Worm (Caenorhabditis elegans) whole organism, early embryonic: Measurements from ENCODE around the gene srh-22.

Experiments used
- B0310.2 ChIP-seq: sonication (generic microtip); optimal IDR thresholded peaks from 2 replicates; lab custom pipeline; 2016; ENCODE audit warnings: mild to moderate bottlenecking, missing genetic modification characterization, missing compliant biosample characterization
- F13C5.2 ChIP-seq: sonication (generic microtip); optimal IDR thresholded peaks from 2 replicates; lab custom pipeline; 2017; ENCODE audit warnings: mild to moderate bottlenecking, missing genetic modification characterization, inconsistent platforms, missing compliant biosample characterization
- aly-1 ChIP-seq: sonication (generic microtip); optimal IDR thresholded peaks from 2 replicates; lab custom pipeline; 2016; ENCODE audit warnings: missing genetic modification characterization, missing compliant biosample characterization
- ama-1 ChIP-seq: fragments of 150-350 bp; optimal IDR thresholded peaks from 2 replicates; lab custom pipeline; 2014
- ceh-13 ChIP-seq: fragments of 200-800 bp; sonication (Bioruptor generic); optimal IDR thresholded peaks from 2 replicates; lab custom pipeline; 2018; ENCODE audit warnings: mild to moderate bottlenecking, missing genetic modification characterization, missing compliant biosample characterization
- ceh-36 ChIP-seq: sonication (generic microtip); optimal IDR thresholded peaks from 2 replicates; lab custom pipeline; 2016; ENCODE audit warnings: missing genetic modification characterization, inconsistent platforms, missing compliant biosample characterization
- ets-7 ChIP-seq: sonication (generic microtip); optimal IDR thresholded peaks from 2 replicates; lab custom pipeline; 2016; ENCODE audit warnings: missing genotype, missing genetic modification characterization, missing compliant biosample characterization
- flt-1 ChIP-seq: fragments of 200-800 bp; sonication (Bioruptor generic); IDR thresholded peaks from 2 replicates; pipeline ENCODE4 v1.3.6; 2022; ENCODE audit warnings: missing genetic modification characterization, missing compliant biosample characterization
- hmbx-1 ChIP-seq: sonication (generic microtip); optimal IDR thresholded peaks from 2 replicates; lab custom pipeline; 2016; ENCODE audit warnings: mild to moderate bottlenecking, missing genetic modification characterization, missing compliant biosample characterization
- hmg-4 ChIP-seq: fragments of 200-800 bp; sonication (Bioruptor generic); optimal IDR thresholded peaks from 2 replicates; lab custom pipeline; 2018; ENCODE audit warnings: mild to moderate bottlenecking, missing genetic modification characterization, missing compliant biosample characterization
- hnd-1 ChIP-seq: sonication (generic microtip); optimal IDR thresholded peaks from 2 replicates; lab custom pipeline; 2016; ENCODE audit warnings: missing genetic modification characterization, missing compliant biosample characterization
- pes-1 ChIP-seq: fragments of 200-800 bp; sonication (Bioruptor generic); IDR thresholded peaks from 2 replicates; pipeline ENCODE4 v1.3.6; 2022; ENCODE audit warnings: missing genetic modification reagents, missing genetic modification characterization, missing compliant biosample characterization
- scrt-1 ChIP-seq: fragments of 200-800 bp; sonication (Bioruptor generic); IDR thresholded peaks from 2 replicates; pipeline ENCODE4 v1.3.6; 2022; ENCODE audit warnings: missing genetic modification characterization, missing compliant biosample characterization
- sea-1 ChIP-seq: fragments of 200-800 bp; sonication (Bioruptor generic); conservative IDR thresholded peaks from 2 replicates; pipeline ENCODE4 v1.3.6; 2022; ENCODE audit warnings: missing genetic modification characterization, missing compliant biosample characterization
- tbx-11 ChIP-seq: fragments of 200-800 bp; sonication (Bioruptor generic); IDR thresholded peaks from 2 replicates; pipeline ENCODE4 v1.3.6; 2022; ENCODE audit warnings: missing genetic modification characterization, missing compliant biosample characterization
- tbx-37 ChIP-seq: fragments of 200-800 bp; sonication (Bioruptor generic); conservative IDR thresholded peaks from 2 replicates; pipeline ENCODE4 v1.3.6; 2022; ENCODE audit warnings: missing genetic modification reagents, missing genetic modification characterization, missing compliant biosample characterization
- tra-4 ChIP-seq: sonication (generic microtip); optimal IDR thresholded peaks from 2 replicates; lab custom pipeline; 2017; ENCODE audit warnings: missing genetic modification characterization, missing compliant biosample characterization

Gene srh-22

ce11 chrV:4922024-4922423 is at the start of gene srh-22:
srh-22 (plus strand) TSS chrV:4922324.
- TF ChIP-seq pes-1: no peak
- TF ChIP-seq flt-1 (GFP tag; lab: Robert Waterston, UW): no peak
- TF ChIP-seq ets-7 (tag; lab: Kevin White, UChicago): no peak
- no peak for TF ChIP-seq scrt-1 (GFP tag; lab: Robert Waterston, UW)
- no peak for TF ChIP-seq aly-1 (tag; lab: Kevin White, UChicago)
- TF ChIP-seq hnd-1: no peak
- TF ChIP-seq tra-4 (tag; lab: Kevin White, UChicago): no peak
- TF ChIP-seq ama-1 (lab: Kevin White, UChicago): no peak
- no peak for TF ChIP-seq hmbx-1 (tag; lab: Kevin White, UChicago)
- TF ChIP-seq tbx-37: no peak
- TF ChIP-seq ceh-13 (GFP tag; lab: Kevin White, UChicago): no peak

ce11 chrV:4877587-4877986 is 44.5 kb upstream of the srh-22 start, which contains the start of gene T19H12.6:
T19H12.6 (minus strand) TSS chrV:4877687.
- no peak for TF ChIP-seq tra-4 (tag; lab: Kevin White, UChicago)
- TF ChIP-seq hmg-4 (GFP tag; lab: Kevin White, UChicago): no peak
- TF ChIP-seq ets-7 (tag; lab: Kevin White, UChicago): no peak
- no peak for TF ChIP-seq scrt-1 (GFP tag; lab: Robert Waterston, UW)
- no peak for TF ChIP-seq sea-1 (GFP tag; lab: Robert Waterston, UW)
- no peak for TF ChIP-seq F13C5.2 (tag; lab: Kevin White, UChicago)
- no peak for TF ChIP-seq B0310.2 (tag; lab: Kevin White, UChicago)
- no peak for TF ChIP-seq ama-1 (lab: Kevin White, UChicago)
- no peak for TF ChIP-seq pes-1
- no peak for TF ChIP-seq tbx-11 (GFP tag; lab: Robert Waterston, UW)
- TF ChIP-seq flt-1 (GFP tag; lab: Robert Waterston, UW): no peak
- TF ChIP-seq ceh-36 (tag; lab: Kevin White, UChicago): no peak
- TF ChIP-seq tbx-37: no peak
- no peak for TF ChIP-seq hmbx-1 (tag; lab: Kevin White, UChicago)
- TF ChIP-seq hnd-1: no peak
- no peak for TF ChIP-seq aly-1 (tag; lab: Kevin White, UChicago)
- TF ChIP-seq ceh-13 (GFP tag; lab: Kevin White, UChicago): no peak

ce11 chrV:4879251-4879650 is 42.9 kb upstream of the srh-22 start, which contains the start of gene T19H12.15:
T19H12.15 (minus strand) TSS chrV:4879351.
- TF ChIP-seq hmbx-1 (tag; lab: Kevin White, UChicago) (no peak), ceh-13 (GFP tag; lab: Kevin White, UChicago) (no peak), B0310.2 (tag; lab: Kevin White, UChicago) (no peak), pes-1 (no peak), aly-1 (tag; lab: Kevin White, UChicago) (no peak), flt-1 (GFP tag; lab: Robert Waterston, UW) (no peak), ama-1 (lab: Kevin White, UChicago) (no peak)

ce11 chrV:4881377-4881776 is 40.7 kb upstream of the srh-22 start, which contains the start of gene str-32:
str-32 (minus strand) TSS chrV:4881477.
- no peak for TF ChIP-seq B0310.2 (tag; lab: Kevin White, UChicago)

ce11 chrV:4884490-4884889 is 37.6 kb upstream of the srh-22 start, which contains the start of gene T19H12.12:
T19H12.12 (plus strand) TSS chrV:4884790.
- TF ChIP-seq tbx-37 (no peak), flt-1 (GFP tag; lab: Robert Waterston, UW) (no peak), ceh-36 (tag; lab: Kevin White, UChicago) (no peak), pes-1 (no peak), F13C5.2 (tag; lab: Kevin White, UChicago) (no peak), hnd-1 (no peak), hmbx-1 (tag; lab: Kevin White, UChicago) (no peak), ets-7 (tag; lab: Kevin White, UChicago) (no peak), sea-1 (GFP tag; lab: Robert Waterston, UW) (no peak), ceh-13 (GFP tag; lab: Kevin White, UChicago) (no peak), tra-4 (tag; lab: Kevin White, UChicago) (no peak)

ce11 chrV:4885372-4885771 is 36.8 kb upstream of the srh-22 start, which contains the start of gene T19H12.3:
T19H12.3 (plus strand) TSS chrV:4885672.
- TF ChIP-seq pes-1 (no peak), ceh-36 (tag; lab: Kevin White, UChicago) (no peak), ama-1 (lab: Kevin White, UChicago) (no peak), scrt-1 (GFP tag; lab: Robert Waterston, UW) (no peak), hmbx-1 (tag; lab: Kevin White, UChicago) (no peak)

ce11 chrV:4889477-4889876 is 32.6 kb upstream of the srh-22 start, which contains the start of gene ugt-12:
ugt-12 (minus strand) TSS chrV:4889629.
- TF ChIP-seq B0310.2 (tag; lab: Kevin White, UChicago) (no peak), tra-4 (tag; lab: Kevin White, UChicago) (no peak), aly-1 (tag; lab: Kevin White, UChicago) (no peak), ama-1 (lab: Kevin White, UChicago) (no peak), pes-1 (no peak), scrt-1 (GFP tag; lab: Robert Waterston, UW) (no peak), tbx-11 (GFP tag; lab: Robert Waterston, UW) (no peak), F13C5.2 (tag; lab: Kevin White, UChicago) (no peak), hmbx-1 (tag; lab: Kevin White, UChicago) (no peak), ceh-36 (tag; lab: Kevin White, UChicago) (no peak), hmg-4 (GFP tag; lab: Kevin White, UChicago) (no peak), sea-1 (GFP tag; lab: Robert Waterston, UW) (no peak)

ce11 chrV:4889976-4890479 is 32.1 kb upstream of the srh-22 start, which contains the start of gene T19H12.2:
T19H12.2 (plus strand) TSS chrV:4890429.
- TF ChIP-seq B0310.2 (tag; lab: Kevin White, UChicago) (no peak), hmg-4 (GFP tag; lab: Kevin White, UChicago) (no peak), sea-1 (GFP tag; lab: Robert Waterston, UW) (no peak), hmbx-1 (tag; lab: Kevin White, UChicago) (no peak), flt-1 (GFP tag; lab: Robert Waterston, UW) (no peak)
